Worm (Caenorhabditis elegans): Measurements from ENCODE around the gene amph-1.

DNA sequence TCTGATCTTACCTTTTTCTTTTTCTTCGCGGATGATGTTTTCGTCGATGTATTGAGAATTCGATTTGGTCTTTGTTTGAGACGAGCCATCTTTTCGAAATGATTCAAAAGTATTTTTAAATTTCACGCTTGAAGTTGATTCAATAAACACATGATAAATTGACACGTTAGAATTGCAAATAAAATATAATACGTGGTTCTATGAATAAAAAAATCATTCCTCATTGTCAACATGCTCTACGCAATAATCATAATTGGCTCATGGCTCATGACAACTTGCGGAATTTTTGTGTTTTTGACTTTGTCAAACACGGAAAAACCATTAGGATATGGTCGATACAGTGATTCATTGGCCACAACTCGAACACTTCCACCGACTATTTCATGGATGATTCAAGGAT, 35.8 kb upstream of the amph-1 start, which contains the start of the genes htas-1 and ZK1251.3:
- TF ChIP-seq lsy-2 (tag; optimal IDR thresholded peaks at IDR 0.05) (no peak), elt-3 (tag; optimal IDR thresholded peaks at IDR 0.05) (no peak), unc-62 (GFP tag; optimal IDR thresholded peaks at IDR 0.05) (no peak), pag-3 (tag; optimal IDR thresholded peaks at IDR 0.05; ENCODE audit: borderline replicate concordance, insufficient read depth) (no peak)
